Fruit fly (Drosophila melanogaster) whole organism, embryonic: ENCODE data around the gene CG15473.
A peak's percentile ranks its signal among the peaks of the same experiment; 100 is the strongest.

Experiments used
- Bteb2 ChIP-seq: fragments of 200-800 bp; sonication (Bioruptor generic); optimal IDR thresholded peaks from 2 replicates; lab custom pipeline; 2016; ENCODE audit warnings: missing biosample characterization, missing genetic modification characterization
- CG10959 ChIP-seq: fragments of 200-800 bp; sonication (Bioruptor generic); IDR thresholded peaks from 2 replicates; pipeline ENCODE4 v1.3.6; 2022; ENCODE audit warnings: missing biosample characterization, missing genetic modification characterization
- CG11247 ChIP-seq: fragments of 200-800 bp; sonication (Bioruptor generic); IDR thresholded peaks from 2 replicates; pipeline ENCODE4 v1.3.6; 2022; ENCODE audit warnings: missing biosample characterization, missing genetic modification characterization
- CG1233 ChIP-seq: fragments of 200-800 bp; sonication (Bioruptor generic); optimal IDR thresholded peaks from 4 replicates; lab custom pipeline; 2018; ENCODE audit warnings: missing biosample characterization, mild to moderate bottlenecking, missing genetic modification characterization
- CG13296 ChIP-seq: fragments of 200-800 bp; sonication (Bioruptor generic); optimal IDR thresholded peaks from 3 replicates; lab custom pipeline; 2018; ENCODE audit warnings: missing biosample characterization, mild to moderate bottlenecking, missing genetic modification characterization
- CG13624 ChIP-seq: fragments of 200-800 bp; sonication (Bioruptor generic); optimal IDR thresholded peaks from 2 replicates; lab custom pipeline; 2016; ENCODE audit warnings: missing biosample characterization, missing genetic modification characterization
- CG14710 ChIP-seq: fragments of 200-800 bp; sonication (Bioruptor generic); optimal IDR thresholded peaks from 3 replicates; lab custom pipeline; 2019; ENCODE audit warnings: missing biosample characterization, mild to moderate bottlenecking, missing genetic modification characterization, moderate library complexity
- CG14965 ChIP-seq: fragments of 200-800 bp; sonication (Bioruptor generic); optimal IDR thresholded peaks from 2 replicates; lab custom pipeline; 2016; ENCODE audit warnings: missing biosample characterization, missing genetic modification characterization, borderline replicate concordance
- CG1603 ChIP-seq: fragments of 200-800 bp; sonication (Bioruptor generic); optimal IDR thresholded peaks from 2 replicates; lab custom pipeline; 2019; ENCODE audit warnings: missing biosample characterization, mild to moderate bottlenecking, missing genetic modification characterization, moderate library complexity
- CG2120 ChIP-seq: fragments of 200-800 bp; sonication (Bioruptor generic); optimal IDR thresholded peaks from 3 replicates; lab custom pipeline; 2016; ENCODE audit warnings: missing biosample characterization, missing genetic modification characterization
- CG2202 ChIP-seq: fragments of 200-800 bp; sonication (Bioruptor generic); optimal IDR thresholded peaks from 2 replicates; lab custom pipeline; 2018; ENCODE audit warnings: missing biosample characterization, mild to moderate bottlenecking, missing genetic modification characterization
- CG31224 ChIP-seq: fragments of 200-800 bp; sonication (Bioruptor generic); IDR thresholded peaks from 2 replicates; pipeline ENCODE4 v1.3.6; 2022; ENCODE audit warnings: missing biosample characterization, missing genetic modification characterization
- CG31441 ChIP-seq: fragments of 200-800 bp; sonication (Bioruptor generic); IDR thresholded peaks from 2 replicates; pipeline ENCODE4 v1.3.6; 2022; ENCODE audit warnings: missing biosample characterization, missing genetic modification characterization
- CG3726 ChIP-seq: fragments of 200-800 bp; sonication (Bioruptor generic); IDR thresholded peaks from 3 replicates; pipeline ENCODE4, ENCODE4 v1.3.6; 2022; ENCODE audit warnings: missing biosample characterization, missing genetic modification characterization
- CG3847 ChIP-seq: fragments of 200-800 bp; sonication (Bioruptor generic); IDR thresholded peaks from 2 replicates; pipeline ENCODE4 v1.3.6; 2022; ENCODE audit warnings: missing biosample characterization, missing genetic modification characterization
- CG5953 ChIP-seq: fragments of 200-800 bp; sonication (Bioruptor generic); IDR thresholded peaks from 2 replicates; pipeline ENCODE4 v1.3.6; 2022; ENCODE audit warnings: missing biosample characterization, missing genetic modification characterization
- CG7271 ChIP-seq: fragments of 200-800 bp; sonication (Bioruptor generic); optimal IDR thresholded peaks from 2 replicates; lab custom pipeline; 2018; ENCODE audit warnings: missing biosample characterization, mild to moderate bottlenecking, missing genetic modification characterization, moderate library complexity
- CG8089 ChIP-seq: fragments of 200-800 bp; sonication (Bioruptor generic); optimal IDR thresholded peaks from 3 replicates; lab custom pipeline; 2016; ENCODE audit warnings: missing biosample characterization, missing genetic modification characterization
- CG8924 ChIP-seq: fragments of 200-800 bp; optimal IDR thresholded peaks from 3 replicates; lab custom pipeline; 2019; ENCODE audit warnings: missing biosample characterization, mild to moderate bottlenecking, missing genetic modification characterization, moderate library complexity
- Dfd ChIP-seq, 2 experiments: fragments of >200 bp; optimal IDR thresholded peaks; 2 replicates each; lab custom pipeline; 2017; ENCODE audit warnings: missing biosample characterization in 2 of 2, missing genetic modification characterization in 2 of 2
- Dll ChIP-seq: fragments of 200-800 bp; sonication (Bioruptor generic); IDR thresholded peaks from 4 replicates; pipeline ENCODE4 v1.3.6; 2022; ENCODE audit warnings: missing biosample characterization, missing genetic modification characterization; ENCODE audit not compliant: partially characterized antibody
- Dref ChIP-seq: fragments of 200-800 bp; sonication (Bioruptor generic); IDR thresholded peaks from 2 replicates; pipeline ENCODE4 v1.3.6; 2022; ENCODE audit warnings: missing biosample characterization, missing genetic modification characterization
- Drgx ChIP-seq: fragments of 200-800 bp; sonication (Bioruptor generic); IDR thresholded peaks from 2 replicates; pipeline ENCODE4 v1.3.6; 2022; ENCODE audit warnings: missing biosample characterization, missing genetic modification characterization
- Eip74EF ChIP-seq, 2 experiments: fragments of 200-800 bp in 1 of 2; fragments of >200 bp in 1 of 2; sonication (Bioruptor generic) in 1 of 2; optimal IDR thresholded peaks; 2 replicates each; lab custom pipeline; 2017 to 2019; ENCODE audit warnings: missing biosample characterization in 2 of 2, missing genetic modification characterization in 2 of 2, mild to moderate bottlenecking in 1 of 2, moderate library complexity in 1 of 2
- Ets65A ChIP-seq: fragments of 200-800 bp; sonication (Bioruptor generic); peaks from one replicate; lab custom pipeline; 2016; ENCODE audit warnings: missing biosample characterization, missing genetic modification characterization
- Ets97D ChIP-seq: fragments of 200-800 bp; sonication (Bioruptor generic); optimal IDR thresholded peaks from 3 replicates; lab custom pipeline; 2016; ENCODE audit warnings: missing biosample characterization, missing genetic modification characterization
- Hey ChIP-seq: fragments of 200-800 bp; sonication (Bioruptor generic); optimal IDR thresholded peaks from 3 replicates; lab custom pipeline; 2018; ENCODE audit warnings: missing biosample characterization, mild to moderate bottlenecking, missing genetic modification characterization
- HmgZ ChIP-seq: fragments of 200-800 bp; sonication (Bioruptor generic); optimal IDR thresholded peaks from 2 replicates; lab custom pipeline; 2018; ENCODE audit warnings: missing biosample characterization, mild to moderate bottlenecking, missing genetic modification characterization
- Max ChIP-seq: fragments of 200-800 bp; sonication (Bioruptor generic); optimal IDR thresholded peaks from 2 replicates; lab custom pipeline; 2016; ENCODE audit warnings: missing biosample characterization, mild to moderate bottlenecking, missing genetic modification characterization
- Poxn ChIP-seq: fragments of 200-800 bp; sonication (Bioruptor generic); IDR thresholded peaks from 2 replicates; pipeline ENCODE4 v1.3.6; 2022; ENCODE audit warnings: missing biosample characterization, missing genetic modification characterization
- Ptx1 ChIP-seq: fragments of 200-800 bp; sonication (Bioruptor generic); IDR thresholded peaks from 2 replicates; pipeline ENCODE4 v1.3.6; 2022; ENCODE audit warnings: missing biosample characterization, missing genetic modification characterization
- Sin3A ChIP-seq: fragments of >200 bp; optimal IDR thresholded peaks from 2 replicates; lab custom pipeline; 2018
- Trl ChIP-seq, 3 experiments: fragments of >200 bp in 2 of 3; fragments of 200-800 bp in 1 of 3; sonication (Bioruptor generic) in 1 of 3; optimal IDR thresholded peaks; 2 replicates in 1 of 3; 3 replicates in 2 of 3; lab custom pipeline; 2016 to 2017; ENCODE audit warnings: missing biosample characterization in 1 of 3, missing genetic modification characterization in 1 of 3
- Vsx1 ChIP-seq: fragments of 200-800 bp; sonication (Bioruptor generic); optimal IDR thresholded peaks from 2 replicates; lab custom pipeline; 2017; ENCODE audit warnings: missing biosample characterization, mild to moderate bottlenecking, missing genetic modification characterization, missing genetic modification reagents
- aop ChIP-seq: fragments of 200-800 bp; sonication (Bioruptor generic); IDR thresholded peaks from 2 replicates; pipeline ENCODE4 v1.3.6; 2022; ENCODE audit warnings: missing biosample characterization, missing genetic modification characterization
- ash1 ChIP-seq: fragments of 200-800 bp; sonication (Bioruptor generic); optimal IDR thresholded peaks from 2 replicates; lab custom pipeline; 2018; ENCODE audit warnings: missing biosample characterization, mild to moderate bottlenecking, missing genetic modification characterization
- bbx ChIP-seq: fragments of 200-800 bp; sonication (Bioruptor generic); IDR thresholded peaks from 2 replicates; pipeline ENCODE4 v1.3.6; 2022; ENCODE audit warnings: missing biosample characterization, missing genetic modification characterization; ENCODE audit not compliant: partially characterized antibody
- bcd ChIP-seq: fragments of 200-800 bp; sonication (Bioruptor generic); optimal IDR thresholded peaks from 2 replicates; lab custom pipeline; 2017; ENCODE audit warnings: missing biosample characterization, mild to moderate bottlenecking, missing genetic modification characterization
- chm ChIP-seq: fragments of 200-800 bp; sonication (Bioruptor generic); IDR thresholded peaks from 2 replicates; pipeline ENCODE4 v1.3.6; 2022; ENCODE audit warnings: missing biosample characterization, missing genetic modification characterization
- da ChIP-seq: fragments of 200-800 bp; sonication (Bioruptor generic); optimal IDR thresholded peaks from 2 replicates; lab custom pipeline; 2016; ENCODE audit warnings: missing biosample characterization, missing genetic modification characterization
- danr ChIP-seq: fragments of 200-800 bp; sonication (Bioruptor generic); IDR thresholded peaks from 2 replicates; pipeline ENCODE4 v1.3.6; 2022; ENCODE audit warnings: missing biosample characterization, missing genetic modification characterization
- dm ChIP-seq: fragments of 200-800 bp; sonication (Bioruptor generic); optimal IDR thresholded peaks from 3 replicates; lab custom pipeline; 2016; ENCODE audit warnings: missing biosample characterization, missing genetic modification characterization
- gce ChIP-seq: fragments of 200-800 bp; sonication (Bioruptor generic); IDR thresholded peaks from 3 replicates; pipeline ENCODE4 v1.3.6; 2022; ENCODE audit warnings: missing biosample characterization, missing genetic modification characterization
- gfzf ChIP-seq: fragments of 200-800 bp; sonication (Bioruptor generic); optimal IDR thresholded peaks from 2 replicates; lab custom pipeline; 2016; ENCODE audit warnings: missing biosample characterization, mild to moderate bottlenecking, missing genetic modification characterization, moderate library complexity
- lola ChIP-seq, 3 experiments: fragments of >200 bp in 2 of 3; fragments of 200-800 bp in 1 of 3; sonication (Bioruptor generic) in 1 of 3; optimal IDR thresholded peaks; 2 replicates each; lab custom pipeline; 2017 to 2019; ENCODE audit warnings: missing biosample characterization in 3 of 3, missing genetic modification characterization in 3 of 3, mild to moderate bottlenecking in 1 of 3, moderate library complexity in 1 of 3
- nau ChIP-seq: fragments of 200-800 bp; sonication (Bioruptor generic); optimal IDR thresholded peaks from 3 replicates; lab custom pipeline; 2017; ENCODE audit warnings: missing biosample characterization, mild to moderate bottlenecking, missing genetic modification characterization, missing genetic modification reagents
- p53 ChIP-seq: fragments of 200-800 bp; sonication (Bioruptor generic); optimal IDR thresholded peaks from 2 replicates; lab custom pipeline; 2016; ENCODE audit warnings: missing biosample characterization, missing genetic modification characterization
- psq ChIP-seq: fragments of 200-800 bp; sonication (Bioruptor generic); optimal IDR thresholded peaks from 2 replicates; lab custom pipeline; 2017; ENCODE audit warnings: missing biosample characterization, missing genetic modification characterization
- pzg ChIP-seq: fragments of 200-800 bp; sonication (Bioruptor generic); optimal IDR thresholded peaks from 3 replicates; lab custom pipeline; 2018; ENCODE audit warnings: missing biosample characterization, mild to moderate bottlenecking, missing genetic modification characterization, moderate library complexity
- slp2 ChIP-seq: fragments of 200-800 bp; sonication (Bioruptor generic); optimal IDR thresholded peaks from 2 replicates; lab custom pipeline; 2016; ENCODE audit warnings: missing biosample characterization, missing genetic modification characterization
- tgo ChIP-seq: fragments of 200-800 bp; sonication (Bioruptor generic); IDR thresholded peaks from 3 replicates; pipeline ENCODE4 v1.3.6; 2022; ENCODE audit warnings: missing biosample characterization, missing genetic modification characterization
- z ChIP-seq: fragments of 200-800 bp; sonication (Bioruptor generic); IDR thresholded peaks from 3 replicates; pipeline ENCODE4 v1.3.6; 2022; ENCODE audit warnings: missing biosample characterization, missing genetic modification characterization

The CG15473 gene

dm6 chrX:4614325-4614724, 40.0 kb downstream of the CG15473 start (continued):
- TF ChIP-seq Ets65A (no peak), dm (GFP tag; lab: Kevin White, UChicago) (no peak), lola (GFP tag; optimal IDR thresholded peaks at IDR 0.05; lab: Kevin White, UChicago) (no peak), Poxn (GFP tag; lab: Robert Waterston, UW) (no peak), CG8924 (no peak), Bteb2 (GFP tag; lab: Kevin White, UChicago) (no peak), Trl (optimal IDR thresholded peaks at IDR 0.05; lab: Kevin White, UChicago) (no peak), Trl (GFP tag; optimal IDR thresholded peaks at IDR 0.05; lab: Kevin White, UChicago) (no peak), CG5953 (no peak), CG14965 (GFP tag; lab: Kevin White, UChicago) (no peak), Dref (GFP tag; lab: Robert Waterston, UW) (no peak), Ptx1 (peak; percentile 43; the same call in 1 of the 2 replicates), ash1 (GFP tag; lab: Kevin White, UChicago) (no peak), Sin3A (lab: Kevin White, UChicago) (no peak), CG2202 (no peak), gfzf (GFP tag; lab: Kevin White, UChicago) (no peak), p53 (GFP tag; lab: Kevin White, UChicago) (no peak), Dfd (GFP tag; optimal IDR thresholded peaks at IDR 0.05; lab: Kevin White, UChicago) (no peak), CG14710 (no peak), CG7271 (tag; lab: Kevin White, UChicago) (no peak), CG1233 (GFP tag; lab: Kevin White, UChicago) (no peak), gce (no peak), Ets97D (GFP tag; lab: Kevin White, UChicago) (no peak), CG8089 (no peak), tgo (peak; percentile 29; the same call in 1 of the 3 replicates), da (GFP tag; lab: Kevin White, UChicago) (no peak), CG10959 (GFP tag; lab: Robert Waterston, UW) (no peak), Hey (tag; lab: Kevin White, UChicago) (no peak), CG2120 (GFP tag; lab: Kevin White, UChicago) (peak; percentile 57), Vsx1 (GFP tag; lab: Kevin White, UChicago) (no peak), CG31224 (no peak), CG11247 (GFP tag; lab: Robert Waterston, UW) (no peak), bcd (GFP tag; lab: Kevin White, UChicago) (peak; percentile 2), slp2 (GFP tag; lab: Kevin White, UChicago) (no peak), CG3726 (GFP tag; lab: Robert Waterston, UW) (no peak), pzg (GFP tag; lab: Kevin White, UChicago) (no peak), z (GFP tag; lab: Robert Waterston, UW) (no peak), CG3847 (GFP tag; lab: Robert Waterston, UW) (no peak), Dll (GFP tag; lab: Robert Waterston, UW) (no peak), CG13624 (GFP tag; lab: Kevin White, UChicago) (no peak), Drgx (GFP tag; lab: Robert Waterston, UW) (peak; percentile 48), Max (GFP tag; lab: Kevin White, UChicago) (no peak), Eip74EF (GFP tag; optimal IDR thresholded peaks at IDR 0.05; lab: Kevin White, UChicago) (no peak), chm (GFP tag; lab: Robert Waterston, UW) (no peak), danr (GFP tag; lab: Robert Waterston, UW) (no peak), HmgZ (tag; lab: Kevin White, UChicago) (no peak), bbx (GFP tag; lab: Robert Waterston, UW) (no peak), CG1603 (no peak), CG13296 (no peak), nau (GFP tag; lab: Kevin White, UChicago) (no peak), aop (no peak), psq (GFP tag; lab: Kevin White, UChicago) (no peak), CG31441 (GFP tag; lab: Robert Waterston, UW) (no peak)
